Fruit fly (Drosophila melanogaster): ENCODE data around the gene sv.

DNA sequence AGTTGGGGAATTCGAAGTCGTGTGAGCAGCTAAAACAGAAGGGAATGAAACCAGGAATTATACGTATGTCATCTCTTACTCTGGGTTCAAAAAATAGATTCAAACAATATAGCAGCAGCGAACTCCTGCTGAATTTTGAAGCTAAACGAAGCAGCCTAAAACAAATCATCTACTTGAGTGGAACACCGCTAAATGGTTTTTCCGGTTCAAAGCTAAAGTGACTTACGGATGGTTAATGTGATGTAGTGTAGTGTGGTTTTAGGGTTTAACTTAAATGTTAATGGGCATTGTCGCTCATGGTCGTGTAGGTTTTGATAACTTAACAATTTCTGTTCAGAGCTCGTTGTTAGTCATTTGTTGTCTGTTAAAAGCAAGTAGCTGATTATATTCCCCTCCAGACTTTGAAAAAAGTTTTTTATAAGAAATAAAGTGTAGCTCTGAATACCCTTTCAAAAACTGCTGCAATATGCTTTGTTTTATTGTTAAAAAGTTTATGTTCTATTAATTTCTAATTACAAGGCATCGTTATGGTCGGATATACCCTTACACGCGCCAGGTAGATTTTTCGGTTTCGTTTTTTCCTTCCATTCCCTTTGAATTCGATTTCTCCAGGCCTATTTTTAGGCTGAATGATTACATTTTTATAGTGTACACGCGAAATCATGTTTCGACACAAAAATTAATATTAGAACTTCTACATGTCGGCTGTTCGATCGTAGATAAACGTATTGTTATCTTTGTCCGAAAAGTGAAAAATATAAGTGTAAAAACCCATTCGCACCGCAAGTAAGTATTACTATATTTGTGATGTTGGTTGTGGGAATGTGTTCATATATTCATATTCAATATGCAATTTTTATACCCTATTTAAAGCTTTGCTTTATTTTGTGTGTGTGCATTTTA is 24.5 kb downstream of the sv start:
- no peak for TF ChIP-seq ttk (optimal IDR thresholded peaks at IDR 0.05)
- no peak for TF ChIP-seq psq (optimal IDR thresholded peaks at IDR 0.05)
- no peak for TF ChIP-seq Myc (optimal IDR thresholded peaks at IDR 0.05)
